Fruit fly (Drosophila melanogaster) whole organism, embryonic: ENCODE data around the gene Pvr.

Experiments
- Bdp1 ChIP-seq: fragments of 200-800 bp; sonication (Bioruptor generic); optimal IDR thresholded peaks from 3 replicates; lab custom pipeline; 2016; ENCODE audit warnings: missing biosample characterization, missing genetic modification characterization
- CG10979 ChIP-seq: fragments of 200-800 bp; sonication (Bioruptor generic); optimal IDR thresholded peaks from 2 replicates; lab custom pipeline; 2018; ENCODE audit warnings: missing biosample characterization, mild to moderate bottlenecking, missing genetic modification characterization, moderate library complexity
- CG13287 ChIP-seq: fragments of 200-800 bp; sonication (Bioruptor generic); IDR thresholded peaks from 2 replicates; pipeline ENCODE4 v1.3.6; 2022; ENCODE audit warnings: missing biosample characterization, missing genetic modification characterization; ENCODE audit not compliant: partially characterized antibody
- CG13424 ChIP-seq: fragments of 200-800 bp; sonication (Bioruptor generic); optimal IDR thresholded peaks from 2 replicates; lab custom pipeline; 2019; ENCODE audit warnings: missing biosample characterization, mild to moderate bottlenecking, missing genetic modification characterization, moderate library complexity
- CG13775 ChIP-seq: fragments of 200-800 bp; sonication (Bioruptor generic); optimal IDR thresholded peaks from 3 replicates; lab custom pipeline; 2017; ENCODE audit warnings: missing biosample characterization, mild to moderate bottlenecking, missing genetic modification characterization
- CG14710 ChIP-seq: fragments of 200-800 bp; sonication (Bioruptor generic); optimal IDR thresholded peaks from 3 replicates; lab custom pipeline; 2019; ENCODE audit warnings: missing biosample characterization, mild to moderate bottlenecking, missing genetic modification characterization, moderate library complexity
- CG1603 ChIP-seq: fragments of 200-800 bp; sonication (Bioruptor generic); optimal IDR thresholded peaks from 2 replicates; lab custom pipeline; 2019; ENCODE audit warnings: missing biosample characterization, mild to moderate bottlenecking, missing genetic modification characterization, moderate library complexity
- CG18599 ChIP-seq: fragments of 200-800 bp; sonication (Bioruptor generic); optimal IDR thresholded peaks from 3 replicates; lab custom pipeline; 2017; ENCODE audit warnings: missing biosample characterization, missing genetic modification characterization, mild to moderate bottlenecking, moderate library complexity, missing genetic modification reagents
- CG2889 ChIP-seq: fragments of 200-800 bp; sonication (Bioruptor generic); IDR thresholded peaks from 3 replicates; pipeline ENCODE4 v1.3.6; 2022; ENCODE audit warnings: missing biosample characterization, missing genetic modification characterization
- CG31224 ChIP-seq: fragments of 200-800 bp; sonication (Bioruptor generic); IDR thresholded peaks from 2 replicates; pipeline ENCODE4 v1.3.6; 2022; ENCODE audit warnings: missing biosample characterization, missing genetic modification characterization
- CG31441 ChIP-seq: fragments of 200-800 bp; sonication (Bioruptor generic); IDR thresholded peaks from 2 replicates; pipeline ENCODE4 v1.3.6; 2022; ENCODE audit warnings: missing biosample characterization, missing genetic modification characterization
- CG3163 ChIP-seq: fragments of 200-800 bp; sonication (Bioruptor generic); optimal IDR thresholded peaks from 3 replicates; lab custom pipeline; 2016; ENCODE audit warnings: missing biosample characterization, missing genetic modification characterization
- CG34224 ChIP-seq: fragments of 200-800 bp; sonication (Bioruptor generic); IDR thresholded peaks from 3 replicates; pipeline ENCODE4 v1.3.6; 2022; ENCODE audit warnings: missing biosample characterization, missing genetic modification characterization; ENCODE audit not compliant: partially characterized antibody
- CG4328 ChIP-seq: fragments of 200-800 bp; sonication (Bioruptor generic); optimal IDR thresholded peaks from 3 replicates; lab custom pipeline; 2017; ENCODE audit warnings: missing biosample characterization, missing genetic modification reagents, missing genetic modification characterization
- CG5180 ChIP-seq: fragments of 200-800 bp; sonication (Bioruptor generic); optimal IDR thresholded peaks from 3 replicates; lab custom pipeline; 2017; ENCODE audit warnings: missing biosample characterization, missing genetic modification characterization, mild to moderate bottlenecking, moderate library complexity, missing genetic modification reagents
- CG7556 ChIP-seq: fragments of 200-800 bp; sonication (Bioruptor generic); optimal IDR thresholded peaks from 2 replicates; lab custom pipeline; 2017; ENCODE audit warnings: missing biosample characterization, mild to moderate bottlenecking, missing genetic modification characterization
- CG9437 ChIP-seq: fragments of 200-800 bp; sonication (Bioruptor generic); optimal IDR thresholded peaks from 2 replicates; lab custom pipeline; 2018; ENCODE audit warnings: missing biosample characterization, mild to moderate bottlenecking, missing genetic modification characterization
- CG9609 ChIP-seq: fragments of 200-800 bp; sonication (Bioruptor generic); optimal IDR thresholded peaks from 3 replicates; lab custom pipeline; 2016; ENCODE audit warnings: missing biosample characterization, missing genetic modification characterization
- Chrac-16 ChIP-seq: fragments of 200-800 bp; sonication (Bioruptor generic); optimal IDR thresholded peaks from 3 replicates; lab custom pipeline; 2016; ENCODE audit warnings: missing biosample characterization, missing genetic modification characterization
- CkIIα-i1 ChIP-seq: fragments of 200-800 bp; sonication (Bioruptor generic); IDR thresholded peaks from 2 replicates; pipeline ENCODE4 v1.3.6; 2022; ENCODE audit warnings: missing biosample characterization, missing genetic modification characterization
- Dll ChIP-seq: fragments of 200-800 bp; sonication (Bioruptor generic); IDR thresholded peaks from 4 replicates; pipeline ENCODE4 v1.3.6; 2022; ENCODE audit warnings: missing biosample characterization, missing genetic modification characterization; ENCODE audit not compliant: partially characterized antibody
- ERR ChIP-seq: fragments of 200-800 bp; sonication (Bioruptor generic); optimal IDR thresholded peaks from 2 replicates; lab custom pipeline; 2016; ENCODE audit warnings: missing biosample characterization, missing genetic modification characterization
- Fer1 ChIP-seq: fragments of 200-800 bp; sonication (Bioruptor generic); optimal IDR thresholded peaks from 2 replicates; lab custom pipeline; 2017; ENCODE audit warnings: missing biosample characterization, mild to moderate bottlenecking, missing genetic modification characterization
- Fer3 ChIP-seq: fragments of 200-800 bp; sonication (Bioruptor generic); optimal IDR thresholded peaks from 2 replicates; lab custom pipeline; 2018; ENCODE audit warnings: missing biosample characterization, mild to moderate bottlenecking, missing genetic modification characterization, moderate library complexity
- HLH3B ChIP-seq: fragments of 200-800 bp; sonication (Bioruptor generic); IDR thresholded peaks from 2 replicates; pipeline ENCODE4 v1.3.6; 2022; ENCODE audit warnings: missing biosample characterization, missing genetic modification characterization
- Hsf ChIP-seq: fragments of 200-800 bp; sonication (Bioruptor generic); optimal IDR thresholded peaks from 3 replicates; lab custom pipeline; 2016; ENCODE audit warnings: missing biosample characterization, missing genetic modification characterization
- Med ChIP-seq: fragments of 200-800 bp; sonication (Bioruptor generic); peaks from one replicate; lab custom pipeline; 2016; ENCODE audit warnings: missing biosample characterization, missing genetic modification characterization, mild to moderate bottlenecking, inconsistent platforms, moderate library complexity
- Meics ChIP-seq: fragments of 200-800 bp; sonication (Bioruptor generic); optimal IDR thresholded peaks from 2 replicates; lab custom pipeline; 2017; ENCODE audit warnings: missing biosample characterization, mild to moderate bottlenecking, missing genetic modification characterization
- NC2β ChIP-seq: fragments of 200-800 bp; sonication (Bioruptor generic); optimal IDR thresholded peaks from 2 replicates; lab custom pipeline; 2016; ENCODE audit warnings: missing biosample characterization, missing genetic modification characterization
- Nf-YC ChIP-seq: fragments of 200-800 bp; optimal IDR thresholded peaks from 3 replicates; lab custom pipeline; 2019; ENCODE audit warnings: missing biosample characterization, mild to moderate bottlenecking, missing genetic modification characterization, moderate library complexity
- NfI ChIP-seq: fragments of 200-800 bp; sonication (Bioruptor generic); optimal IDR thresholded peaks from 3 replicates; lab custom pipeline; 2018; ENCODE audit warnings: missing biosample characterization, mild to moderate bottlenecking, missing genetic modification characterization, moderate library complexity
- Optix ChIP-seq: fragments of 200-800 bp; sonication (Bioruptor generic); IDR thresholded peaks from 3 replicates; pipeline ENCODE4 v1.3.6; 2022; ENCODE audit warnings: missing biosample characterization, missing genetic modification characterization
- Ptx1 ChIP-seq: fragments of 200-800 bp; sonication (Bioruptor generic); IDR thresholded peaks from 2 replicates; pipeline ENCODE4 v1.3.6; 2022; ENCODE audit warnings: missing biosample characterization, missing genetic modification characterization
- Six4 ChIP-seq: fragments of 200-800 bp; sonication (Bioruptor generic); optimal IDR thresholded peaks from 2 replicates; lab custom pipeline; 2016; ENCODE audit warnings: missing biosample characterization, missing genetic modification characterization
- Trl ChIP-seq, 3 experiments: fragments of >200 bp in 2 of 3; fragments of 200-800 bp in 1 of 3; sonication (Bioruptor generic) in 1 of 3; optimal IDR thresholded peaks; 2 replicates in 1 of 3; 3 replicates in 2 of 3; lab custom pipeline; 2016 to 2017; ENCODE audit warnings: missing biosample characterization in 1 of 3, missing genetic modification characterization in 1 of 3
- bbx ChIP-seq: fragments of 200-800 bp; sonication (Bioruptor generic); IDR thresholded peaks from 2 replicates; pipeline ENCODE4 v1.3.6; 2022; ENCODE audit warnings: missing biosample characterization, missing genetic modification characterization; ENCODE audit not compliant: partially characterized antibody
- br ChIP-seq: fragments of >200 bp; optimal IDR thresholded peaks from 2 replicates; lab custom pipeline; 2017
- croc ChIP-seq: fragments of 200-800 bp; sonication (Bioruptor generic); conservative IDR thresholded peaks from 3 replicates; pipeline ENCODE4 v1.3.6; 2022; ENCODE audit warnings: missing biosample characterization, missing genetic modification characterization
- dysf ChIP-seq: fragments of 200-800 bp; sonication (Bioruptor generic); IDR thresholded peaks from 3 replicates; pipeline ENCODE4 v1.3.6; 2022; ENCODE audit warnings: missing biosample characterization, missing genetic modification characterization
- fd3F ChIP-seq: fragments of 200-800 bp; sonication (Bioruptor generic); optimal IDR thresholded peaks from 2 replicates; lab custom pipeline; 2018; ENCODE audit warnings: missing biosample characterization, mild to moderate bottlenecking, missing genetic modification characterization, moderate library complexity
- grau ChIP-seq: fragments of 200-800 bp; optimal IDR thresholded peaks from 3 replicates; lab custom pipeline; 2019; ENCODE audit warnings: missing biosample characterization, mild to moderate bottlenecking, missing genetic modification characterization, moderate library complexity
- hb ChIP-seq: fragments of 200-800 bp; sonication (Bioruptor generic); IDR thresholded peaks from 3 replicates; pipeline ENCODE4 v1.3.6; 2022; ENCODE audit warnings: missing biosample characterization, missing genetic modification characterization; ENCODE audit not compliant: partially characterized antibody
- lilli ChIP-seq: fragments of 200-800 bp; sonication (Bioruptor generic); optimal IDR thresholded peaks from 3 replicates; lab custom pipeline; 2016; ENCODE audit warnings: missing biosample characterization, missing genetic modification characterization
- odd ChIP-seq: fragments of 200-800 bp; sonication (Bioruptor generic); optimal IDR thresholded peaks from 2 replicates; lab custom pipeline; 2017; ENCODE audit warnings: missing biosample characterization, mild to moderate bottlenecking, missing genetic modification characterization
- onecut ChIP-seq: fragments of 200-800 bp; sonication (Bioruptor generic); IDR thresholded peaks from 2 replicates; pipeline ENCODE4 v1.3.6; 2022; ENCODE audit warnings: missing biosample characterization, missing genetic modification characterization
- rib ChIP-seq: fragments of 200-800 bp; sonication (Bioruptor generic); IDR thresholded peaks from 2 replicates; pipeline ENCODE4 v1.3.6; 2022; ENCODE audit warnings: missing biosample characterization, missing genetic modification characterization
- sens ChIP-seq: fragments of 200-800 bp; sonication (Bioruptor generic); peaks from one replicate; lab custom pipeline; 2016; ENCODE audit warnings: missing biosample characterization, missing genetic modification characterization
- tgo ChIP-seq: fragments of 200-800 bp; sonication (Bioruptor generic); IDR thresholded peaks from 3 replicates; pipeline ENCODE4 v1.3.6; 2022; ENCODE audit warnings: missing biosample characterization, missing genetic modification characterization
- tx ChIP-seq: fragments of 200-800 bp; sonication (Bioruptor generic); optimal IDR thresholded peaks from 2 replicates; lab custom pipeline; 2016; ENCODE audit warnings: missing biosample characterization, missing genetic modification characterization
- zen2 ChIP-seq: fragments of 200-800 bp; sonication (Bioruptor generic); IDR thresholded peaks from 3 replicates; pipeline ENCODE4 v1.3.6; 2022; ENCODE audit warnings: missing biosample characterization, missing genetic modification characterization; ENCODE audit not compliant: partially characterized antibody

The Pvr gene

dm6 chr2L:8211070-8211469, 28.6 kb downstream of the Pvr start, which contains the start of gene Ssb-c31a (continued):
- TF ChIP-seq CG31441, result 0 out of 2 replicates have a peak, but pooled peaks have one; percentile 32
- TF ChIP-seq bbx (GFP tag; lab: Robert Waterston, UW), result peak; percentile 40; the same call in 1 of the 2 replicates
- TF ChIP-seq Fer1, result peak; percentile 58
- TF ChIP-seq onecut (GFP tag; lab: Robert Waterston, UW), result peak; percentile 88
- peak; percentile 57 for TF ChIP-seq Nf-YC
- TF ChIP-seq CG18599 (GFP tag; lab: Kevin White, UChicago), result peak; percentile 46
- peak; percentile 59 for TF ChIP-seq CG4328
- TF ChIP-seq CG13287 (GFP tag; lab: Robert Waterston, UW), result peak; percentile 88
- TF ChIP-seq NfI, result peak; percentile 72
- peak; percentile 27; the same call in 1 of the 3 replicates for TF ChIP-seq hb
- TF ChIP-seq CG10979 (tag; lab: Kevin White, UChicago), result peak; percentile 32
- no peak for TF ChIP-seq Bdp1 (GFP tag; lab: Kevin White, UChicago)
- TF ChIP-seq CkIIα-i1 (GFP tag; lab: Robert Waterston, UW), result no peak
- peak; percentile 89 for TF ChIP-seq Med (GFP tag; lab: Kevin White, UChicago)
- TF ChIP-seq tx (GFP tag; lab: Kevin White, UChicago), result peak; percentile 20
- peak; percentile 4 for TF ChIP-seq CG9609 (GFP tag; lab: Kevin White, UChicago)
- TF ChIP-seq Optix (GFP tag; lab: Robert Waterston, UW), result no peak
- TF ChIP-seq CG9437 (GFP tag; lab: Kevin White, UChicago), result peak; percentile 53
- TF ChIP-seq CG2889 (GFP tag; lab: Robert Waterston, UW), result no peak
- TF ChIP-seq CG5180 (GFP tag; lab: Kevin White, UChicago), result no peak
- peak; percentile 53 for TF ChIP-seq CG13775 (GFP tag; lab: Kevin White, UChicago)
- TF ChIP-seq dysf (GFP tag; lab: Robert Waterston, UW), result peak; percentile 28; the same call in 1 of the 3 replicates
- peak; percentile 14 for TF ChIP-seq Six4 (GFP tag; lab: Kevin White, UChicago)
- peak; percentile 77 for TF ChIP-seq CG34224 (GFP tag; lab: Robert Waterston, UW)
- TF ChIP-seq lilli (GFP tag; lab: Kevin White, UChicago), result peak; percentile 84
- peak; percentile 89 for TF ChIP-seq Dll (GFP tag; lab: Robert Waterston, UW)
- TF ChIP-seq CG13424, result peak; percentile 52
- TF ChIP-seq CG1603 (tag; lab: Kevin White, UChicago), result peak; percentile 56
- no peak for TF ChIP-seq br
- TF ChIP-seq rib (GFP tag; lab: Robert Waterston, UW), result 0 out of 2 replicates have a peak, but pooled peaks have one; percentile 17
- TF ChIP-seq HLH3B (GFP tag; lab: Robert Waterston, UW), result 0 out of 2 replicates have a peak, but pooled peaks have one; percentile 16
- TF ChIP-seq CG3163 (GFP tag; lab: Kevin White, UChicago), result peak; percentile 22
- peak; percentile 30 for TF ChIP-seq Meics (GFP tag; lab: Kevin White, UChicago)
- TF ChIP-seq tgo (GFP tag; lab: Robert Waterston, UW), result peak; percentile 47; the same call in 1 of the 3 replicates
- peak; percentile 28; the same call in 1 of the 3 replicates for TF ChIP-seq zen2 (GFP tag; lab: Robert Waterston, UW)
- TF ChIP-seq CG7556, result peak; percentile 55
- TF ChIP-seq ERR (GFP tag; lab: Kevin White, UChicago), result peak; percentile 4
- TF ChIP-seq odd, result peak; percentile 14
- peak; percentile 25; the same call in 1 of the 2 replicates for TF ChIP-seq CG31224
- TF ChIP-seq Ptx1 (GFP tag; lab: Robert Waterston, UW), result peak; percentile 35; the same call in 1 of the 2 replicates
- TF ChIP-seq fd3F (GFP tag; lab: Kevin White, UChicago), result no peak
- TF ChIP-seq CG14710, result peak; percentile 71
- TF ChIP-seq NC2β (GFP tag; lab: Kevin White, UChicago), result peak; percentile 27
- TF ChIP-seq Chrac-16 (GFP tag; lab: Kevin White, UChicago), result peak; percentile 62
- TF ChIP-seq croc (GFP tag; lab: Robert Waterston, UW), result peak; percentile 33; the same call in 1 of the 3 replicates
- TF ChIP-seq Hsf (GFP tag; lab: Kevin White, UChicago), result peak; percentile 62
- peak; percentile 61 for TF ChIP-seq grau (tag; lab: Kevin White, UChicago)
- TF ChIP-seq Trl (optimal IDR thresholded peaks at IDR 0.05; lab: Kevin White, UChicago), result no peak
- peak; percentile 63 for TF ChIP-seq Trl (GFP tag; optimal IDR thresholded peaks at IDR 0.05; lab: Kevin White, UChicago)
- TF ChIP-seq Fer3 (tag; lab: Kevin White, UChicago), result peak; percentile 11
- TF ChIP-seq sens (GFP tag; lab: Kevin White, UChicago), result peak; percentile 93
